Fruit fly (Drosophila melanogaster): Measurements from ENCODE around the gene CG9902.

DNA sequence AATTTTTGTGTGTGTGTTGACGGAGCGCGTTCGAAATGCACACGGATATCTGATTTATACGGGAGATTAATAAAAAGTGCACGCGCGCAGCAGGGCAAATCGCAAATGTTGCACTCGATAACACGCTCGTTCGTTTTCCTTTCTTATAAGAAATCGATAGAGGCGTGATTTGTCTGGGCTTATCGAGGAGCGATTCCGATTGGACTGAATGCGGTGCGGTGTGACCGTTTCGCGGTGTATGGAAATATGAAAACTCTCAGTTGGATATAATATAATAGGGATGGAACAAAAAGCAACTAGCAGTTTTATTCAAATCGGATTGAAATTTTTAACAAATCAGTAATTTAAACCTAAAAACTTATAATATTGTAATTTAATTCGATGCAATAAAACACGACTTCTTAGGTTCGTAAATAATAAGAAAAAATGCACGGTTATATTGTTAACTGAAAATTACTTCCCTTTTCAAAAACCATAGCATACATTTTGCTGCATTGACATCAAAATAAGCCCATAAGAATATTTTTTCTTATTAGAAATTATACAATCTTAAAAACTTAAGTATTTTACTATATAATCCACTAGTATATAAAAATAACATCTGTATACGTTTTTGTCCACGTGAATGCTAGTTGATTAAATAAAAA is 39.8 kb upstream of the CG9902 start, which contains the start of gene CanA-14F:
- TF ChIP-seq CTCF (optimal IDR thresholded peaks at IDR 0.05) (no peak), CG8478 (optimal IDR thresholded peaks at IDR 0.05) (no peak)
